Fruit fly (Drosophila melanogaster): ENCODE measurements around the gene Ras64B.

The Ras64B gene

DNA sequence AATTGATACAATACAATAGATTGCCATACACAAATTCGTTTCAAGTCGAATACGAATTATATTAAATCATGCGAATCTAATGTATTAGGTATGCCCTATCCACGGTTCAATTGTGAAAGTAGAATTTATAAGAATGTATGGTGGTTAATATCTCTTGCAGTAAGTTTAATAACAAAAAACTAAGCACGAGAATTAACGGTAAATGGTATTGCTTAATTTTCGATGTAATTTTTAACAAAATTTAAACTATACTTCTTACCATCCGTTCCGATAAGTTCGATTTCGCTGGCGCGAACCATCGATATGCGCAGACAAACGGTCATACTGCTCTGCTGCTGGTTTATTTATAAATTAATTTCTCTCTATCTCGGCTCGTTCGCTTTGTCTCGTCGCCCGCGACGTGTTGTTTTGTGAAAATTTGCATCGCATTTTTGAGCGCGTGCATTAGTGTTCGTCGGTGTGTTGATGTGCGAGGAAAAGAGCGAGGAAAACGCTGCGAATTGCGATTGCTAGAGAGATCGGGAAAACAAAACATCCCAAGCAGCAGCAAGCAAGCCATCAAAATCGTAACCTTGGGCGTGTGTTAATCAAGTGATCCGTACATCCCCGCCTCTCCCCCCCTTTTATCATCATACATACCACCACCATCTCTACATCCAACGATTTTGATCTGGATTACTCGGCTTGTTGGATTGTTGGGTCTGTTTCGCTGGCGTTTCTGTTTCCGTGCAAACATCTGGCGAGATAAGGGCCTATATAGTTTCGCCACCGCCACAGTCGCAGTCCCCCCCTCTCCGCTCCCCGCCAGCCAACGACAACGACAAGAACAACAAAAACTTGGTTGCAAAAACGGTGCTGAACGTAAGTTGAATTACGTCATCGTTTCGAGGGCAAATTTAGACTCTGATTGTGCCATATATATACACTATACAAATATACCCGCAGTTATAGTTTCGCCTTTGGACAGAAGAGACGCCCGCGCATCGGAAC, 35.3 kb upstream of the Ras64B start, which contains the start of gene Fit1:
TSS of gene Fit1 (plus strand) at position 307 of the 990 bp plus-strand sequence.
- TF ChIP-seq CG14860 (GFP tag; IDR thresholded peaks at IDR 0.05; ENCODE audit: partially characterized antibody) (peak; percentile 40; the same call in 2 of the 3 replicates), lov (optimal IDR thresholded peaks at IDR 0.05) (no peak), lov (GFP tag; IDR thresholded peaks at IDR 0.05) (no peak), sd (tag; optimal IDR thresholded peaks at IDR 0.05) (peak; percentile 82), CG31365 (tag; optimal IDR thresholded peaks at IDR 0.05) (peak; percentile 14), ase (GFP tag; IDR thresholded peaks at IDR 0.05) (no peak), CG34422 (GFP tag; IDR thresholded peaks at IDR 0.05) (peak; percentile 55; the same call in 1 of the 3 replicates), CG16813 (GFP tag; IDR thresholded peaks at IDR 0.05; ENCODE audit: partially characterized antibody) (peak; percentile 45), CG10979 (tag; optimal IDR thresholded peaks at IDR 0.05) (peak; percentile 3), Pdp1 (GFP tag; optimal IDR thresholded peaks at IDR 0.05) (peak in 1 of 2 experiments; percentile 95), BEAF-32 (GFP tag; optimal IDR thresholded peaks at IDR 0.05) (peak; percentile 66), Deaf1 (tag; optimal IDR thresholded peaks at IDR 0.05) (peak; percentile 52), CG13894 (tag; optimal IDR thresholded peaks at IDR 0.05) (peak; percentile 70), CG15514 (GFP tag; optimal IDR thresholded peaks at IDR 0.05) (peak; percentile 54), Aef1 (GFP tag; IDR thresholded peaks at IDR 0.05) (peak; percentile 58), Lpt (GFP tag; optimal IDR thresholded peaks at IDR 0.05) (no peak), sug (tag; optimal IDR thresholded peaks at IDR 0.05) (peak; percentile 82), CG12299 (tag; optimal IDR thresholded peaks at IDR 0.05) (peak; percentile 4), trem (tag; optimal IDR thresholded peaks at IDR 0.05) (peak; percentile 5), chinmo (GFP tag; IDR thresholded peaks at IDR 0.05; ENCODE audit: partially characterized antibody) (peak; percentile 82), CG18599 (GFP tag; optimal IDR thresholded peaks at IDR 0.05) (peak; percentile 19), mld (GFP tag; IDR thresholded peaks at IDR 0.05; ENCODE audit: partially characterized antibody) (0 out of 3 replicates have a peak, but pooled peaks have one; percentile 7), CG9797 (GFP tag; optimal IDR thresholded peaks at IDR 0.05) (peak; percentile 74), CG10959 (GFP tag; IDR thresholded peaks at IDR 0.05) (no peak), pan (optimal IDR thresholded peaks at IDR 0.05) (no peak), pan (GFP tag; optimal IDR thresholded peaks at IDR 0.05 in 1 of 2, IDR thresholded peaks at IDR 0.05 in 1 of 2) (peak in 1 of 2 experiments; percentile 7), dmrt11E (tag; optimal IDR thresholded peaks at IDR 0.05) (no peak), CG17186 (GFP tag; optimal IDR thresholded peaks at IDR 0.05) (peak; percentile 55), gfzf (GFP tag; optimal IDR thresholded peaks at IDR 0.05) (peak; percentile 50), Dll (GFP tag; IDR thresholded peaks at IDR 0.05; ENCODE audit: partially characterized antibody) (peak; percentile 47; the same call in 2 of the 4 replicates), CG34376 (GFP tag; optimal IDR thresholded peaks at IDR 0.05) (peak; percentile 95), Doc3 (GFP tag; IDR thresholded peaks at IDR 0.05; ENCODE audit: partially characterized antibody) (peak; percentile 51; the same call in 2 of the 3 replicates), CG4854 (GFP tag; optimal IDR thresholded peaks at IDR 0.05) (no peak), Hand (GFP tag; optimal IDR thresholded peaks at IDR 0.05) (peak; percentile 58), hb (GFP tag; IDR thresholded peaks at IDR 0.05; ENCODE audit: partially characterized antibody) (peak; percentile 57; the same call in 1 of the 3 replicates), CG34224 (GFP tag; IDR thresholded peaks at IDR 0.05; ENCODE audit: partially characterized antibody) (peak; percentile 60), Dref (GFP tag; IDR thresholded peaks at IDR 0.05) (peak; percentile 84), CG6175 (GFP tag; IDR thresholded peaks at IDR 0.05) (peak; percentile 69; the same call in 1 of the 3 replicates), CG2129 (GFP tag; IDR thresholded peaks at IDR 0.05; ENCODE audit: partially characterized antibody) (0 out of 2 replicates have a peak, but pooled peaks have one; percentile 37), ftz-f1 (GFP tag; optimal IDR thresholded peaks at IDR 0.05) (peak; percentile 95), CG7928 (GFP tag; optimal IDR thresholded peaks at IDR 0.05) (no peak), nom (GFP tag; optimal IDR thresholded peaks at IDR 0.05) (peak; percentile 46), exex (tag; optimal IDR thresholded peaks at IDR 0.05) (peak; percentile 13), CG2116 (GFP tag; optimal IDR thresholded peaks at IDR 0.05) (peak; percentile 25), mirr (GFP tag; optimal IDR thresholded peaks at IDR 0.05) (peak; percentile 62)

Data from whole organism, embryonic.